Worm (Caenorhabditis elegans): Measurements from ENCODE around the gene F42C5.6.

Gene F42C5.6

DNA sequence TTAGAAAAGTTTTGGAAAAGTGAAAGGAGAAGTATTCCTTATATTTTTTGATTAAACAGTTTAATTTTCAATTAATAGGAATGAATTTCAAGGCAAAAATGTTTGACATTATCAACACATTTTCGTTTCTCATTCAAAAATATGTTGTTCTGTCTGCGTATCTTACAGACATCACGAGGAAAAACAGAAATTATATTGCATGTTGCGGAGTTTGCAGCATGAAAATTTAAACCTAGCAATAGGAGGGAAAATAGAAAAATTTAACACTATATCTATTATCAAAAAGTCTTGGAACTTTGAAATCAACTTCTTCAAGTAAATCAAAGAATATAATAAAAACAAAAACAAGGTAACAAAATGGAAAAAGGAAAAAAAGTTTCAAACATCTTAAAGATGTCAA, 17.8 kb downstream of the F42C5.6 start:
- TF ChIP-seq blmp-1 (tag; optimal IDR thresholded peaks at IDR 0.05) (no peak), ceh-39 (tag; optimal IDR thresholded peaks at IDR 0.05) (no peak), pha-4 (tag; optimal IDR thresholded peaks at IDR 0.05) (no peak), sem-2 (GFP tag; optimal IDR thresholded peaks at IDR 0.05) (no peak), unc-39 (tag; optimal IDR thresholded peaks at IDR 0.05) (no peak), unc-62 (GFP tag; optimal IDR thresholded peaks at IDR 0.05) (no peak), M03D4.4 (tag; optimal IDR thresholded peaks at IDR 0.05) (no peak), drap-1 (GFP tag; optimal IDR thresholded peaks at IDR 0.05) (no peak), ceh-43 (GFP tag; optimal IDR thresholded peaks at IDR 0.05) (no peak), snpc-4 (tag; optimal IDR thresholded peaks at IDR 0.05) (no peak)

DNA sequence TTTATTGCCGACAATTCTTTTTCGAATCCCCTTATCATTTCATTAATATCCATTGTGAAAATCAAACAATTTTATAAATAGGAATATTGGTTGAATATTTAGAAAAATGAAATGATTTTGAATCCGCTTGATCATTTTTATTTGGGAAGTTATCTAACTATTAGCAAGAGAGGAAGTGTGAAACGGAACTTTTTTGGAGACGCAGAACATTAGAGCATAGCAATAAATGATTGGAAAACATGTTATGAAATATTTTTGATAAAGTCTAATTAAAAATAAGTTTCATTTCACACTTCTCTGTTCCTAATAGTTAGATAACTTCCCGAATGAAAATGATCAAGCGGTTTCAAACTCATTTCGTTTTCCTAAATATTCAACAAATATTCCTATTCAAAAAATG, 21.4 kb downstream of the F42C5.6 start, which contains the start of gene F42C5.3:
Gene F42C5.3, minus strand, starts transcription at position 101 of the 400 bp plus-strand sequence.
- no peak for TF ChIP-seq elt-1 (tag; optimal IDR thresholded peaks at IDR 0.05; ENCODE audit: borderline replicate concordance, insufficient read depth)
- no peak for TF ChIP-seq ztf-11 (tag; optimal IDR thresholded peaks at IDR 0.05)
- TF ChIP-seq cnd-1 (tag; optimal IDR thresholded peaks at IDR 0.05) = no peak
- no peak for TF ChIP-seq ceh-39 (tag; optimal IDR thresholded peaks at IDR 0.05)
- no peak for TF ChIP-seq nhr-28 (tag; optimal IDR thresholded peaks at IDR 0.05)
- no peak for TF ChIP-seq tbx-8 (GFP tag; optimal IDR thresholded peaks at IDR 0.05)
- TF ChIP-seq elt-3 (tag; optimal IDR thresholded peaks at IDR 0.05) = no peak
- TF ChIP-seq ceh-83 (GFP tag; optimal IDR thresholded peaks at IDR 0.05) = no peak
- no peak for TF ChIP-seq bed-3 (GFP tag; optimal IDR thresholded peaks at IDR 0.05)
- TF ChIP-seq snpc-4 (tag; optimal IDR thresholded peaks at IDR 0.05) = no peak
- no peak for TF ChIP-seq pha-4 (tag; optimal IDR thresholded peaks at IDR 0.05)
- TF ChIP-seq ham-2 (GFP tag; optimal IDR thresholded peaks at IDR 0.05) = no peak
- TF ChIP-seq drap-1 (GFP tag; optimal IDR thresholded peaks at IDR 0.05) = no peak
- no peak for TF ChIP-seq mep-1 (tag; optimal IDR thresholded peaks at IDR 0.05)
- TF ChIP-seq lsy-2 (tag; optimal IDR thresholded peaks at IDR 0.05) = no peak
- TF ChIP-seq unc-39 (tag; optimal IDR thresholded peaks at IDR 0.05) = no peak
- TF ChIP-seq nhr-237 (tag; optimal IDR thresholded peaks at IDR 0.05) = no peak
- TF ChIP-seq M03D4.4 (tag; optimal IDR thresholded peaks at IDR 0.05) = no peak
- no peak for TF ChIP-seq mls-2 (tag; optimal IDR thresholded peaks at IDR 0.05)
- no peak for TF ChIP-seq flh-1 (GFP tag; optimal IDR thresholded peaks at IDR 0.05)

DNA sequence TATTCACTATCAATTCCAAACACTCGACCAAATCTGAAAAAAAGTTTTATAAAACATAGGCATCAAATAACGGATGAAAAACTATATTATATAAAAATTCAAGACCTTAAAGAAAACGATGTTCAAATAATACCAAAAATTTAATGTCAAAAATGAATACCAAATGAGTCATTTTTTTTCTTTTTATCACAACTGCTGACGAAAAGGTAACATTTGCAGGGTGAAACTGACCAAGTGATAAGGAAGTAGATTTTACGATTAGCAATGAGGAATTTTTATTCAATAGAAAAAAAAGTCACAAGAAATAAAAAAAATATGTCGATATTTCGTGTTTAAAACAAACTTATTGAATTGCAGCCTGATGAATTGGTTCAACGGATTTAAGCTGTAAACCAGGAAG, 23.0 kb downstream of the F42C5.6 start, which contains the start of gene C06E4.8:
Gene C06E4.8, minus strand, starts transcription at position 37 of the 400 bp plus-strand sequence.
- TF ChIP-seq snpc-4 (tag; optimal IDR thresholded peaks at IDR 0.05) (no peak), M03D4.4 (tag; optimal IDR thresholded peaks at IDR 0.05) (no peak), elt-1 (tag; optimal IDR thresholded peaks at IDR 0.05; ENCODE audit: borderline replicate concordance, insufficient read depth) (no peak), nhr-237 (tag; optimal IDR thresholded peaks at IDR 0.05) (no peak), zip-8 (tag; optimal IDR thresholded peaks at IDR 0.05) (no peak), mab-5 (tag; optimal IDR thresholded peaks at IDR 0.05) (no peak)

DNA sequence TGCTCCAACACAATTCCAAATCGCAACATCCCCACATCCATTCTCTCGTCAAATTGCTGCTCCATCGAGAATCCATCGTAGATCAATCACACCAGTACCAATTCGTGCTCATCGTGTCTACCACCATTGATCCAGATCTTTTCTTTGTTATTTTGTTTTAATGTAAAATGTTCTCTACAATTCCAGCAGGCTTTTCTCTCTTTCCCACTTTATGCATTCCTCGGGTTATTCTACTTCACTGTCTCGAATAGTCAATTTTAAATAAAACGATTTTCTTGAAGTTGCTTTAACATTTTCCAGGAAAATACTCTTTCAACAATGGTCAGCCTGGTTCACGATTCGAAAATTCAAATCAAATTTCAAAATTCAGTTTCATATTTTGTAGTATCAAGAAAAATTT, 25.9 kb downstream of the F42C5.6 start, which contains the start of gene C06E4.1:
Gene C06E4.1, plus strand, starts transcription at position 301 of the 400 bp plus-strand sequence.
- TF ChIP-seq nhr-237 (tag; optimal IDR thresholded peaks at IDR 0.05) (no peak), ztf-11 (tag; optimal IDR thresholded peaks at IDR 0.05) (no peak), cnd-1 (tag; optimal IDR thresholded peaks at IDR 0.05) (no peak), nhr-76 (tag; optimal IDR thresholded peaks at IDR 0.05) (no peak), unc-62 (GFP tag; optimal IDR thresholded peaks at IDR 0.05) (no peak), ceh-83 (GFP tag; optimal IDR thresholded peaks at IDR 0.05) (no peak), ceh-39 (tag; optimal IDR thresholded peaks at IDR 0.05) (no peak), lsy-2 (tag; optimal IDR thresholded peaks at IDR 0.05) (no peak), elt-3 (tag; optimal IDR thresholded peaks at IDR 0.05) (no peak), ces-1 (GFP tag; optimal IDR thresholded peaks at IDR 0.05) (no peak), snpc-4 (tag; optimal IDR thresholded peaks at IDR 0.05) (no peak), drap-1 (GFP tag; optimal IDR thresholded peaks at IDR 0.05) (no peak)

DNA sequence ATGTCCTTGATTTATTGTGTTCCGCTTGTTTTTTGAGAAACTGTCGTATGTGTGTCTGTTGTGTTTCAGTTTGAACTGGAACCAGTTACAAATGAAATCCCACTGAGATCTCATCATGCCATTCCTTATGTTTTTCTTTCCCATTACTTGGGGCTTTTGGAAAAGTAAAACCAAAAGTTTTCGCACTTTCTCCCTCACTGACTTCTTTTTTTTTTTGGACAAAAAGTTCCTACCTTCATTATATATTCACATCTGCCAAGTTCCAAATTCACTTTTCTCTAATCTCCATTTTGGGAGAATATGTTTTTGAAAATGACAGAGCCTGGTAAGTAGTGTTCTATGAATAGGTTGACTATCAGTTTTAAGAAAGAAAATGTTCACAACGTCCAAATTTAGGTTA, 32.2 kb downstream of the F42C5.6 start, which contains the start of gene C06E4.2:
Gene C06E4.2, plus strand, starts transcription at position 301 of the 400 bp plus-strand sequence.
- TF ChIP-seq hlh-1 (tag; optimal IDR thresholded peaks at IDR 0.05) (no peak), nhr-12 (tag; optimal IDR thresholded peaks at IDR 0.05) (no peak), zip-8 (tag; optimal IDR thresholded peaks at IDR 0.05) (no peak), bed-3 (GFP tag; optimal IDR thresholded peaks at IDR 0.05) (no peak), cnd-1 (tag; optimal IDR thresholded peaks at IDR 0.05) (no peak), pha-4 (tag; optimal IDR thresholded peaks at IDR 0.05) (no peak), lin-32 (GFP tag; optimal IDR thresholded peaks at IDR 0.05) (no peak), ces-1 (GFP tag; optimal IDR thresholded peaks at IDR 0.05) (no peak), mab-5 (tag; optimal IDR thresholded peaks at IDR 0.05) (no peak), lsy-2 (tag; optimal IDR thresholded peaks at IDR 0.05) (no peak), nhr-237 (tag; optimal IDR thresholded peaks at IDR 0.05) (no peak), tbx-8 (GFP tag; optimal IDR thresholded peaks at IDR 0.05) (no peak), snpc-4 (tag; optimal IDR thresholded peaks at IDR 0.05) (no peak), sptf-1 (tag; optimal IDR thresholded peaks at IDR 0.05) (no peak), ceh-43 (GFP tag; optimal IDR thresholded peaks at IDR 0.05) (no peak), ham-2 (GFP tag; optimal IDR thresholded peaks at IDR 0.05) (no peak), ceh-39 (tag; optimal IDR thresholded peaks at IDR 0.05) (no peak)

All from whole organism, mixed stage, embryonic.